Worm (Caenorhabditis elegans): Measurements from ENCODE around the gene C14A4.13.
A peak's percentile ranks its signal among the peaks of the same experiment; 100 is the strongest.

C14A4.13 gene

ce11 chrII:10646901-10647566 lies 28.8 kb downstream of the C14A4.13 start, which contains the start of gene M28.10:
M28.10 (plus strand) TSS chrII:10647516.
- TF ChIP-seq swsn-7 (tag; optimal IDR thresholded peaks at IDR 0.05): no peak
- no peak for TF ChIP-seq efl-1 (optimal IDR thresholded peaks at IDR 0.05)
- peak in 1 of 2 experiments; percentile 80 for TF ChIP-seq efl-1 (GFP tag; optimal IDR thresholded peaks at IDR 0.05 in 1 of 2)
- no peak for TF ChIP-seq hlh-17 (GFP tag; optimal IDR thresholded peaks at IDR 0.05; ENCODE audit: borderline replicate concordance)

ce11 chrII:10652112-10652511 lies 33.9 kb downstream of the C14A4.13 start, which contains the start of gene nphp-1:
nphp-1 (minus strand) TSS chrII:10652256.
- TF ChIP-seq ceh-82 (tag; optimal IDR thresholded peaks at IDR 0.05): no peak
- no peak for TF ChIP-seq aha-1 (tag; optimal IDR thresholded peaks at IDR 0.05)
- peak; percentile 41 for TF ChIP-seq fkh-8 (tag; optimal IDR thresholded peaks at IDR 0.05)
- no peak for TF ChIP-seq nhr-12 (tag; optimal IDR thresholded peaks at IDR 0.05)

ce11 chrII:10653559-10653958 lies 35.3 kb downstream of the C14A4.13 start:
- TF ChIP-seq lin-35 (GFP tag; optimal IDR thresholded peaks at IDR 0.05) (peak in 1 of 2 experiments; percentile 12), elt-2 (tag; optimal IDR thresholded peaks at IDR 0.05) (peak; percentile 42), mef-2 (tag; optimal IDR thresholded peaks at IDR 0.05) (no peak)

- no peak for TF ChIP-seq sptf-1 (tag; optimal IDR thresholded peaks at IDR 0.05)
- no peak for TF ChIP-seq hlh-17 (GFP tag; optimal IDR thresholded peaks at IDR 0.05; ENCODE audit: borderline replicate concordance)
- TF ChIP-seq ceh-8 (GFP tag; optimal IDR thresholded peaks at IDR 0.05): no peak
- TF ChIP-seq nhr-19 (GFP tag; conservative IDR thresholded peaks at IDR 0.05): no peak
- TF ChIP-seq ceh-90 (tag; optimal IDR thresholded peaks at IDR 0.05): no peak
- TF ChIP-seq zag-1 (tag; optimal IDR thresholded peaks at IDR 0.05): no peak
- TF ChIP-seq unc-86 (tag; optimal IDR thresholded peaks at IDR 0.05): no peak
- TF ChIP-seq rnt-1 (tag; optimal IDR thresholded peaks at IDR 0.05): no peak
- no peak for TF ChIP-seq tbx-2 (tag; optimal IDR thresholded peaks at IDR 0.05)
- TF ChIP-seq unc-98 (GFP tag; IDR thresholded peaks at IDR 0.05): no peak
- TF ChIP-seq ama-1 (optimal IDR thresholded peaks at IDR 0.05): no peak
- TF ChIP-seq snu-23 (GFP tag; optimal IDR thresholded peaks at IDR 0.05): no peak
- no peak for TF ChIP-seq lin-15B (tag; optimal IDR thresholded peaks at IDR 0.05)
- TF ChIP-seq lir-3 (tag; optimal IDR thresholded peaks at IDR 0.05; ENCODE audit: poor library complexity): no peak
- no peak for TF ChIP-seq C16A3.4 (tag; optimal IDR thresholded peaks at IDR 0.05)
- no peak for TF ChIP-seq xbp-1 (tag; optimal IDR thresholded peaks at IDR 0.05)
- no peak for TF ChIP-seq lsy-2 (tag; optimal IDR thresholded peaks at IDR 0.05)
- TF ChIP-seq fkh-8 (tag; optimal IDR thresholded peaks at IDR 0.05): no peak
These were observed 36.2 kb downstream of the C14A4.13 start for ce11 chrII:10654435-10654834.

- TF ChIP-seq elt-2 (tag; optimal IDR thresholded peaks at IDR 0.05) (peak; percentile 29), nhr-28 (tag; optimal IDR thresholded peaks at IDR 0.05) (no peak)
These were observed 38.1 kb downstream of the C14A4.13 start for ce11 chrII:10656395-10656794.

- TF ChIP-seq lin-14 (GFP tag; optimal IDR thresholded peaks at IDR 0.05) (peak; percentile 15), nhr-77 (tag; optimal IDR thresholded peaks at IDR 0.05) (no peak), grh-1 (GFP tag; IDR thresholded peaks at IDR 0.05) (peak; percentile 36; the same call in 1 of the 2 replicates), lsy-2 (tag; optimal IDR thresholded peaks at IDR 0.05) (peak in 1 of 2 experiments; percentile 22), nhr-71 (tag; optimal IDR thresholded peaks at IDR 0.05) (peak; percentile 1), mab-9 (GFP tag; IDR thresholded peaks at IDR 0.05) (no peak), efl-1 (optimal IDR thresholded peaks at IDR 0.05) (peak in 1 of 2 experiments; percentile 12), efl-1 (GFP tag; optimal IDR thresholded peaks at IDR 0.05 in 1 of 2) (no peak), nhr-19 (GFP tag; conservative IDR thresholded peaks at IDR 0.05) (0 out of 2 replicates have a peak, but pooled peaks have one; percentile 7), xbp-1 (tag; optimal IDR thresholded peaks at IDR 0.05) (no peak), lin-35 (GFP tag; optimal IDR thresholded peaks at IDR 0.05) (peak in 1 of 2 experiments; percentile 6), tbx-2 (tag; optimal IDR thresholded peaks at IDR 0.05) (no peak), lin-39 (tag; optimal IDR thresholded peaks at IDR 0.05) (no peak), egl-27 (tag; optimal IDR thresholded peaks at IDR 0.05) (no peak)
These were observed 39.4 kb downstream of the C14A4.13 start, which contains the start of gene lact-3 for ce11 chrII:10657632-10658108. lact-3 (minus strand) TSS chrII:10657682.

All from whole organism, L1 larva.